Worm (Caenorhabditis elegans): ENCODE measurements around the gene F21A3.4.

DNA sequence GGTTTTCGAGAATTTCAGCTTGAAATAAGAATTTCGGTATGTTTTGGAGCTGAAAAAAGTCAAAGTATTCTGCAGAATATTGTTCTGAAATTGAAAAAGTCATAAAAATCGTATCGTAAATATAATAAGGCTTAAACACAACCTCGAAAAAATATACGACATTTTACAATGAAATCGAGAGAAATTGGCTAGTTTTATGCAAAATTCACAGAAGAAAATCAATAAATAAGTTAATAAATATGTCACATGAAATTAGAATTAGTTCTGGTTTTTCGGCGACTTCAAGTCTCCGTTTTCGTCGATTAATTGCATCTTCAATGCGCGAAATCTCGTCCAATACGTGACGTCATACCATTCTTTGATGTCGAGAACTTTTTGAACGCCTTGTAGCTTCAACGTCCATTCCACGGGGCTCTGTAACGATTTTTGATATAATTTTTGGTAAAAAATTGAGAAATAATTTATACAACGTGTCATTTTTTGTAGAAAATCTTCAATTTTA is 41.0 kb downstream of the F21A3.4 start, which contains the start of gene atx-3:
- TF ChIP-seq sptf-2 (GFP tag; optimal IDR thresholded peaks at IDR 0.05) (no peak), ceh-91 (GFP tag; IDR thresholded peaks at IDR 0.05) (no peak), unc-62 (GFP tag; optimal IDR thresholded peaks at IDR 0.05) (no peak), mxl-1 (tag; optimal IDR thresholded peaks at IDR 0.05) (no peak)
